Worm (Caenorhabditis elegans): Measurements from ENCODE around the gene cand-1.

cand-1 gene

ce11 chrV:16861719-16862118 lies 59.0 kb downstream of the cand-1 start, which contains the start of the genes clec-32 and clec-24:
TSS of gene clec-32 (minus strand) at chrV:16861819.
TSS of gene clec-24 (plus strand) at chrV:16862012.
- TF ChIP-seq peb-1 (tag; optimal IDR thresholded peaks at IDR 0.05), result no peak
- no peak for TF ChIP-seq nhr-10 (tag; optimal IDR thresholded peaks at IDR 0.05)
- no peak for TF ChIP-seq Y55F3AM.14 (GFP tag; optimal IDR thresholded peaks at IDR 0.05)
- no peak for TF ChIP-seq alr-1 (tag; optimal IDR thresholded peaks at IDR 0.05)
- no peak for TF ChIP-seq nhr-77 (tag; optimal IDR thresholded peaks at IDR 0.05)
- TF ChIP-seq unc-55 (GFP tag; optimal IDR thresholded peaks at IDR 0.05), result no peak
